Worm (Caenorhabditis elegans): ENCODE data around the gene K07F5.15.

DNA sequence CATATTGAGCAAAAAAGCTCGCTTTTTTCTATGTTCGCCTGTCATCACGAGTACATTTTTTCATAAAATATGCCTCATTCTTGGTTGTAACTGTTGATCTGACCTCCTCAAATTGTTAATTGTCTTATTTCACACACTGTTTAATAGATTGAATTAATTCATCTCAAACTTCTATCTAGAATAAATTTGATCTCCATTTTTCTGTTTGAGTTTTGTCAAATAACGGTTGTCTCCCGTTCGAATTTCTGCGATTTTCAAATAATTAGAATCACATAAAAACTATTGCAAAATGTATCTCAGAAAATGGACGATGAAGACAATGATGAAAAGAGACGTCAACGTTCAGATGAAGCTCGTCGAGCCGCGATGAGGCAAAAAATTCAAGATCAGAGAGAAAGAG lies 3.0 kb upstream of the K07F5.15 start, which contains the start of gene K07F5.14:
- TF ChIP-seq nhr-25 (tag; optimal IDR thresholded peaks at IDR 0.05) (no peak), ceh-82 (tag; optimal IDR thresholded peaks at IDR 0.05) (no peak), fos-1 (tag; optimal IDR thresholded peaks at IDR 0.05) (no peak), unc-55 (GFP tag; optimal IDR thresholded peaks at IDR 0.05) (no peak), skn-1 (tag; optimal IDR thresholded peaks at IDR 0.05) (no peak), lin-11 (tag; optimal IDR thresholded peaks at IDR 0.05) (no peak), lsy-2 (tag; optimal IDR thresholded peaks at IDR 0.05) (no peak), sem-4 (tag; optimal IDR thresholded peaks at IDR 0.05) (no peak)
